Worm (Caenorhabditis elegans) whole organism, midembryonic: ENCODE measurements around the gene trxr-1.

Experiments
- T22C8.4 ChIP-seq: fragments of 200-800 bp; sonication (Bioruptor generic); IDR thresholded peaks from 2 replicates; pipeline ENCODE4 v1.3.6; 2022; ENCODE audit warnings: missing genetic modification characterization, missing compliant biosample characterization
- cog-1 ChIP-seq: sonication (generic microtip); optimal IDR thresholded peaks from 2 replicates; lab custom pipeline; 2016; ENCODE audit warnings: missing genetic modification characterization, missing compliant biosample characterization
- flt-1 ChIP-seq: fragments of 200-800 bp; sonication (Bioruptor generic); IDR thresholded peaks from 2 replicates; pipeline ENCODE4 v1.3.6; 2022; ENCODE audit warnings: missing genetic modification characterization, missing compliant biosample characterization
- klf-2 ChIP-seq: fragments of 200-800 bp; sonication (Bioruptor generic); conservative IDR thresholded peaks from 2 replicates; pipeline ENCODE4 v1.3.6; 2022; ENCODE audit warnings: missing genetic modification reagents, missing genetic modification characterization, missing compliant biosample characterization
- med-1 ChIP-seq: sonication (generic microtip); optimal IDR thresholded peaks from 2 replicates; lab custom pipeline; 2017; ENCODE audit warnings: missing genetic modification characterization, mild to moderate bottlenecking, missing compliant biosample characterization, antibody characterized with exemption, missing genetic modification reagents; ENCODE audit not compliant: insufficient read depth
- ref-1 ChIP-seq: fragments of 200-800 bp; sonication (Bioruptor generic); conservative IDR thresholded peaks from 2 replicates; pipeline ENCODE4 v1.3.6; 2022; ENCODE audit warnings: missing genetic modification reagents, missing genetic modification characterization, missing compliant biosample characterization
- tab-1 ChIP-seq: fragments of 200-800 bp; sonication (Bioruptor generic); IDR thresholded peaks from 2 replicates; pipeline ENCODE4 v1.3.6; 2022; ENCODE audit warnings: missing genetic modification characterization, missing compliant biosample characterization
- ztf-23 ChIP-seq: fragments of 200-800 bp; sonication (Bioruptor generic); IDR thresholded peaks from 2 replicates; pipeline ENCODE4 v1.3.6; 2022; ENCODE audit warnings: missing genetic modification reagents, missing genetic modification characterization, missing compliant biosample characterization
- ztf-29 ChIP-seq: fragments of 200-800 bp; sonication (Bioruptor generic); IDR thresholded peaks from 2 replicates; pipeline ENCODE4 v1.3.6; 2022; ENCODE audit warnings: missing genetic modification reagents, missing genetic modification characterization, missing compliant biosample characterization

trxr-1 gene

ce11 chrIV:7024829-7025228 lies 13.1 kb downstream of the trxr-1 start:
- TF ChIP-seq klf-2 = no peak
- TF ChIP-seq ztf-29 = no peak
- no peak for TF ChIP-seq ztf-23 (GFP tag; lab: Robert Waterston, UW)
- no peak for TF ChIP-seq med-1
- TF ChIP-seq ref-1 (GFP tag; lab: Robert Waterston, UW) = no peak
- TF ChIP-seq T22C8.4 (GFP tag; lab: Robert Waterston, UW) = no peak
- no peak for TF ChIP-seq flt-1
- TF ChIP-seq tab-1 = no peak
- no peak for TF ChIP-seq cog-1 (tag; lab: Kevin White, UChicago)

ce11 chrIV:7025835-7026234 lies 14.1 kb downstream of the trxr-1 start:
- TF ChIP-seq ztf-29 (no peak), flt-1 (no peak), T22C8.4 (GFP tag; lab: Robert Waterston, UW) (no peak)

ce11 chrIV:7031019-7031418 lies 19.3 kb downstream of the trxr-1 start:
- TF ChIP-seq ztf-29 (no peak), tab-1 (no peak), cog-1 (tag; lab: Kevin White, UChicago) (no peak)

ce11 chrIV:7032459-7032858 lies 20.7 kb downstream of the trxr-1 start, which contains the start of gene C06G3.8:
TSS of gene C06G3.8 (minus strand) at chrIV:7032559.
- TF ChIP-seq T22C8.4 (GFP tag; lab: Robert Waterston, UW) (no peak), flt-1 (no peak), cog-1 (tag; lab: Kevin White, UChicago) (no peak), ref-1 (GFP tag; lab: Robert Waterston, UW) (no peak), tab-1 (no peak), ztf-29 (no peak), ztf-23 (GFP tag; lab: Robert Waterston, UW) (no peak), klf-2 (no peak), med-1 (no peak)

ce11 chrIV:7035823-7036222 lies 24.1 kb downstream of the trxr-1 start, which contains the start of gene C06G3.3:
TSS of gene C06G3.3 (plus strand) at chrIV:7036123.
- TF ChIP-seq T22C8.4 (GFP tag; lab: Robert Waterston, UW) (no peak), ztf-29 (no peak), klf-2 (no peak), ref-1 (GFP tag; lab: Robert Waterston, UW) (no peak), tab-1 (no peak), cog-1 (tag; lab: Kevin White, UChicago) (no peak), ztf-23 (GFP tag; lab: Robert Waterston, UW) (no peak), flt-1 (no peak), med-1 (no peak)

- TF ChIP-seq ztf-29 (no peak), ztf-23 (GFP tag; lab: Robert Waterston, UW) (no peak)
Measured at ce11 chrIV:7036790-7037189, 25.0 kb downstream of the trxr-1 start, which contains the start of gene ufl-1. TSS of gene ufl-1 (minus strand) at chrIV:7036859.

- TF ChIP-seq klf-2 = no peak
- peak; percentile 71 for TF ChIP-seq ztf-29
- TF ChIP-seq tab-1 = peak; percentile 80
- TF ChIP-seq cog-1 (tag; lab: Kevin White, UChicago) = peak; percentile 61
- peak; percentile 67 for TF ChIP-seq med-1
- peak; percentile 73; the same call in 1 of the 2 replicates for TF ChIP-seq ztf-23 (GFP tag; lab: Robert Waterston, UW)
- TF ChIP-seq ref-1 (GFP tag; lab: Robert Waterston, UW) = no peak
- TF ChIP-seq flt-1 = peak; percentile 73; the same call in 1 of the 2 replicates
- no peak for TF ChIP-seq T22C8.4 (GFP tag; lab: Robert Waterston, UW)
Measured at ce11 chrIV:7039476-7040261, 27.9 kb downstream of the trxr-1 start, which contains the start of the genes cogc-2 and klp-18. TSS of gene cogc-2 (minus strand) at chrIV:7039580. TSS of gene klp-18 (plus strand) at chrIV:7040211.

- TF ChIP-seq ref-1 (GFP tag; lab: Robert Waterston, UW) = no peak
- TF ChIP-seq med-1 = no peak
- TF ChIP-seq ztf-29 = no peak
- TF ChIP-seq tab-1 = no peak
- no peak for TF ChIP-seq cog-1 (tag; lab: Kevin White, UChicago)
- no peak for TF ChIP-seq T22C8.4 (GFP tag; lab: Robert Waterston, UW)
- TF ChIP-seq ztf-23 (GFP tag; lab: Robert Waterston, UW) = no peak
- no peak for TF ChIP-seq flt-1
- no peak for TF ChIP-seq klf-2
Measured at ce11 chrIV:7043430-7043829, 31.7 kb downstream of the trxr-1 start.

ce11 chrIV:7044552-7045139 lies 32.9 kb downstream of the trxr-1 start, which contains the start of gene tin-9.1:
TSS of gene tin-9.1 (minus strand) at chrIV:7044602.
- TF ChIP-seq ref-1 (GFP tag; lab: Robert Waterston, UW) (no peak), ztf-23 (GFP tag; lab: Robert Waterston, UW) (no peak), T22C8.4 (GFP tag; lab: Robert Waterston, UW) (no peak), med-1 (no peak), tab-1 (no peak), klf-2 (no peak), flt-1 (no peak), ztf-29 (no peak), cog-1 (tag; lab: Kevin White, UChicago) (no peak)

- no peak for TF ChIP-seq klf-2
- no peak for TF ChIP-seq tab-1
- no peak for TF ChIP-seq flt-1
- no peak for TF ChIP-seq med-1
- TF ChIP-seq ref-1 (GFP tag; lab: Robert Waterston, UW) = no peak
- no peak for TF ChIP-seq ztf-23 (GFP tag; lab: Robert Waterston, UW)
- no peak for TF ChIP-seq T22C8.4 (GFP tag; lab: Robert Waterston, UW)
- TF ChIP-seq ztf-29 = no peak
- no peak for TF ChIP-seq cog-1 (tag; lab: Kevin White, UChicago)
Measured at ce11 chrIV:7045362-7045936, 33.7 kb downstream of the trxr-1 start.
